Worm (Caenorhabditis elegans) whole organism, L2 larva: ENCODE results near the gene gpa-18.
"Not testable (repeated sequence)": the region's sequence is repeated elsewhere in the genome, so short reads cannot be mapped to it uniquely, and the experiment has no call there.

Experiments used
- C34F6.9 ChIP-seq: fragments of 150-350 bp; optimal IDR thresholded peaks from 2 replicates; lab custom pipeline; 2014; ENCODE audit warnings: missing biosample characterization, missing genetic modification characterization
- F13H6.1 ChIP-seq: sonication (generic microtip); optimal IDR thresholded peaks from 2 replicates; lab custom pipeline; 2016; ENCODE audit warnings: missing genetic modification characterization, missing compliant biosample characterization
- R02D3.7 ChIP-seq: fragments of 150-350 bp; optimal IDR thresholded peaks from 2 replicates; lab custom pipeline; 2014; ENCODE audit warnings: missing biosample characterization, missing genetic modification characterization
- ZK546.5 ChIP-seq: sonication (generic microtip); optimal IDR thresholded peaks from 2 replicates; lab custom pipeline; 2017; ENCODE audit warnings: missing biosample characterization, missing genetic modification characterization
- alr-1 ChIP-seq: fragments of 150-350 bp; optimal IDR thresholded peaks from 2 replicates; lab custom pipeline; 2014; ENCODE audit warnings: missing biosample characterization, missing genetic modification characterization
- ama-1 ChIP-seq: fragments of 150-350 bp; optimal IDR thresholded peaks from 2 replicates; lab custom pipeline; 2018; ENCODE audit warnings: inconsistent platforms
- blmp-1 ChIP-seq: sonication (generic microtip); optimal IDR thresholded peaks from 2 replicates; lab custom pipeline; 2017; ENCODE audit warnings: missing genetic modification characterization, mild to moderate bottlenecking, missing compliant biosample characterization, antibody characterized with exemption, moderate library complexity; ENCODE audit not compliant: insufficient read depth
- ceh-16 ChIP-seq: fragments of 150-350 bp; optimal IDR thresholded peaks from 2 replicates; lab custom pipeline; 2014; ENCODE audit warnings: missing biosample characterization, missing genetic modification characterization
- crh-2 ChIP-seq: sonication (generic microtip); optimal IDR thresholded peaks from 2 replicates; lab custom pipeline; 2017; ENCODE audit warnings: missing biosample characterization, missing genetic modification characterization
- egl-27 ChIP-seq: sonication (generic microtip); optimal IDR thresholded peaks from 3 replicates; lab custom pipeline; 2017; ENCODE audit warnings: missing biosample characterization, missing genetic modification reagents, missing genetic modification characterization
- elt-3 ChIP-seq: sonication (generic microtip); optimal IDR thresholded peaks from 2 replicates; lab custom pipeline; 2017; ENCODE audit warnings: missing biosample characterization, missing genetic modification characterization
- fos-1 ChIP-seq: fragments of 150-350 bp; optimal IDR thresholded peaks from 2 replicates; lab custom pipeline; 2014; ENCODE audit warnings: missing biosample characterization, missing genetic modification characterization
- lin-11 ChIP-seq: fragments of 150-350 bp; sonication (generic microtip); optimal IDR thresholded peaks from 2 replicates; lab custom pipeline; 2014; ENCODE audit warnings: missing biosample characterization, missing genetic modification characterization, inconsistent platforms, mixed read lengths
- lin-13 ChIP-seq: fragments of 150-350 bp; optimal IDR thresholded peaks from 2 replicates; lab custom pipeline; 2014; ENCODE audit warnings: missing biosample characterization, missing genetic modification reagents, missing genetic modification characterization
- lsy-2 ChIP-seq, 2 experiments: fragments of 150-350 bp in 1 of 2; sonication (generic microtip) in 1 of 2; optimal IDR thresholded peaks; 2 replicates each; lab custom pipeline; 2014 to 2017; ENCODE audit warnings: missing biosample characterization in 2 of 2, missing genetic modification characterization in 2 of 2
- mab-5 ChIP-seq: fragments of 150-350 bp; optimal IDR thresholded peaks from 2 replicates; lab custom pipeline; 2014; ENCODE audit warnings: missing biosample characterization, missing genetic modification characterization
- nhr-10 ChIP-seq: sonication (generic microtip); optimal IDR thresholded peaks from 2 replicates; lab custom pipeline; 2017; ENCODE audit warnings: missing biosample characterization, missing genetic modification characterization
- nhr-12 ChIP-seq: fragments of 150-350 bp; optimal IDR thresholded peaks from 2 replicates; lab custom pipeline; 2014; ENCODE audit warnings: missing biosample characterization, missing genetic modification characterization
- nhr-129 ChIP-seq: fragments of 150-350 bp; optimal IDR thresholded peaks from 2 replicates; lab custom pipeline; 2014; ENCODE audit warnings: missing biosample characterization, missing genetic modification characterization
- nhr-21 ChIP-seq: fragments of 150-350 bp; optimal IDR thresholded peaks from 2 replicates; lab custom pipeline; 2014; ENCODE audit warnings: missing biosample characterization, missing genetic modification characterization
- nhr-23 ChIP-seq: fragments of 150-350 bp; optimal IDR thresholded peaks from 2 replicates; lab custom pipeline; 2014; ENCODE audit warnings: missing biosample characterization, missing genetic modification reagents, missing genetic modification characterization
- nhr-6 ChIP-seq: fragments of 150-350 bp; optimal IDR thresholded peaks from 2 replicates; lab custom pipeline; 2014; ENCODE audit warnings: missing biosample characterization, missing genetic modification characterization
- nhr-77 ChIP-seq: fragments of 150-350 bp; optimal IDR thresholded peaks from 2 replicates; lab custom pipeline; 2014; ENCODE audit warnings: missing biosample characterization, missing genetic modification characterization
- peb-1 ChIP-seq: fragments of 150-350 bp; optimal IDR thresholded peaks from 2 replicates; lab custom pipeline; 2014; ENCODE audit warnings: missing biosample characterization, missing genetic modification characterization
- skn-1 ChIP-seq: sonication (generic microtip); optimal IDR thresholded peaks from 2 replicates; lab custom pipeline; 2017; ENCODE audit warnings: missing biosample characterization, missing genetic modification characterization
- sma-3 ChIP-seq: sonication (generic microtip); optimal IDR thresholded peaks from 2 replicates; lab custom pipeline; 2016; ENCODE audit warnings: missing genetic modification reagents, missing genetic modification characterization, missing compliant biosample characterization
- sma-9 ChIP-seq, 2 experiments: fragments of 150-350 bp in 1 of 2; sonication (generic microtip) in 1 of 2; optimal IDR thresholded peaks; 2 replicates each; lab custom pipeline; 2014 to 2016; ENCODE audit warnings: missing genetic modification characterization in 2 of 2, mild to moderate bottlenecking in 1 of 2, missing biosample characterization in 1 of 2, missing compliant biosample characterization in 1 of 2, missing genetic modification reagents in 1 of 2, moderate library complexity in 1 of 2
- unc-39 ChIP-seq: fragments of 150-350 bp; optimal IDR thresholded peaks from 2 replicates; lab custom pipeline; 2014; ENCODE audit warnings: missing biosample characterization, missing genetic modification characterization
- ztf-1 ChIP-seq: fragments of 200-800 bp; sonication (Bioruptor generic); conservative IDR thresholded peaks from 2 replicates; pipeline ENCODE4 v1.3.6; 2022; ENCODE audit warnings: missing genetic modification characterization, missing compliant biosample characterization
- ztf-11 ChIP-seq: sonication (generic microtip); optimal IDR thresholded peaks from 2 replicates; lab custom pipeline; 2017; ENCODE audit warnings: missing biosample characterization, missing genetic modification characterization
- ztf-4 ChIP-seq: fragments of 150-350 bp; optimal IDR thresholded peaks from 2 replicates; lab custom pipeline; 2014; ENCODE audit warnings: missing biosample characterization, missing genetic modification characterization

The gpa-18 gene

ce11 chrIV:5183755-5184166 lies 11.7 kb downstream of the gpa-18 start, which contains the start of gene W03F8.4 (continued):
- peak; percentile 100 for TF ChIP-seq blmp-1 (tag; lab: Kevin White, UChicago)

- TF ChIP-seq ztf-11 (no peak), elt-3 (tag; lab: Kevin White, UChicago) (no peak)
These were observed 22.4 kb downstream of the gpa-18 start, which contains the start of gene lam-1 for ce11 chrIV:5173032-5173431. Gene lam-1, plus strand, starts transcription at chrIV:5173332.

- peak; percentile 9 for TF ChIP-seq F13H6.1 (tag; lab: Kevin White, UChicago)
- TF ChIP-seq nhr-129 (tag; lab: Kevin White, UChicago), result peak; percentile 3
- TF ChIP-seq nhr-23, result no peak
- TF ChIP-seq, all 48 proteins: peak for 2
These were observed 23.4 kb downstream of the gpa-18 start for ce11 chrIV:5171994-5172528.

- no peak for TF ChIP-seq ZK546.5 (tag; lab: Kevin White, UChicago)
- no peak for TF ChIP-seq fos-1 (tag; lab: Kevin White, UChicago)
- TF ChIP-seq mab-5 (tag; lab: Kevin White, UChicago), result no peak
- TF ChIP-seq nhr-12 (tag; lab: Kevin White, UChicago), result no peak
- TF ChIP-seq ama-1 (lab: Kevin White, UChicago), result no peak
- peak; percentile 68 for TF ChIP-seq nhr-129 (tag; lab: Kevin White, UChicago)
- TF ChIP-seq lin-13 (GFP tag; lab: Kevin White, UChicago), result no peak
- TF ChIP-seq crh-2 (tag; lab: Kevin White, UChicago), result no peak
- TF ChIP-seq egl-27 (tag; lab: Kevin White, UChicago), result no peak
- TF ChIP-seq sma-3, result no peak
- no peak for TF ChIP-seq ztf-4 (tag; lab: Kevin White, UChicago)
- no peak for TF ChIP-seq nhr-6 (tag; lab: Kevin White, UChicago)
- no peak for TF ChIP-seq R02D3.7 (tag; lab: Kevin White, UChicago)
- TF ChIP-seq peb-1 (tag; lab: Kevin White, UChicago), result no peak
- TF ChIP-seq lin-11, result no peak
- no peak for TF ChIP-seq nhr-21 (tag; lab: Kevin White, UChicago)
- no peak for TF ChIP-seq ztf-11
- no peak for TF ChIP-seq ceh-16 (tag; lab: Kevin White, UChicago)
- peak; percentile 68 for TF ChIP-seq F13H6.1 (tag; lab: Kevin White, UChicago)
- no peak for TF ChIP-seq alr-1 (tag; lab: Kevin White, UChicago)
- TF ChIP-seq sma-9 (GFP tag; optimal IDR thresholded peaks at IDR 0.05; lab: Kevin White, UChicago), result peak; percentile 41
- TF ChIP-seq sma-9 (tag; optimal IDR thresholded peaks at IDR 0.05; lab: Kevin White, UChicago), result no peak
- no peak for TF ChIP-seq skn-1 (tag; lab: Kevin White, UChicago)
- TF ChIP-seq nhr-77, result no peak
- TF ChIP-seq C34F6.9 (tag; lab: Kevin White, UChicago), result peak; percentile 48
- TF ChIP-seq, all 48 proteins: peak for 4
These were observed 26.1 kb downstream of the gpa-18 start for ce11 chrIV:5169335-5169734.

ce11 chrIV:5166030-5166429 lies 29.4 kb downstream of the gpa-18 start, which contains the start of gene ptp-5.1:
Gene ptp-5.1, plus strand, starts transcription at chrIV:5166330.
- TF ChIP-seq F13H6.1 (tag; lab: Kevin White, UChicago) (no peak), R02D3.7 (tag; lab: Kevin White, UChicago) (no peak), ztf-1 (GFP tag; lab: Robert Waterston, UW) (no peak)

- TF ChIP-seq crh-2, alr-1, nhr-10 (tag; lab: Kevin White, UChicago): not testable (repeated sequence)
These were observed 29.8 kb downstream of the gpa-18 start, which contains the start of gene nspd-6 for ce11 chrIV:5165626-5166025. Gene nspd-6, minus strand, starts transcription at chrIV:5165726.

ce11 chrIV:5162941-5163340 lies 32.5 kb downstream of the gpa-18 start, which contains the start of the genes nspd-3 and C24D10.2:
Gene nspd-3, minus strand, starts transcription at chrIV:5163041.
Gene C24D10.2, plus strand, starts transcription at chrIV:5163339.
- TF ChIP-seq unc-39 (tag; lab: Kevin White, UChicago); lsy-2 (tag; optimal IDR thresholded peaks at IDR 0.05; lab: Kevin White, UChicago); elt-3 (tag; lab: Kevin White, UChicago): not testable (repeated sequence)
